Worm (Caenorhabditis elegans) whole organism, late embryonic: ENCODE measurements around the gene D1005.4.

Experiments used
- F13H6.1 ChIP-seq: sonication (generic microtip); optimal IDR thresholded peaks from 2 replicates; lab custom pipeline; 2016; ENCODE audit warnings: missing genetic modification characterization, missing compliant biosample characterization
- ceh-19 ChIP-seq: fragments of 200-800 bp; sonication (Bioruptor generic); optimal IDR thresholded peaks from 2 replicates; lab custom pipeline; 2018; ENCODE audit warnings: mild to moderate bottlenecking, missing genetic modification characterization, missing compliant biosample characterization
- ceh-22 ChIP-seq: sonication (generic microtip); optimal IDR thresholded peaks from 2 replicates; lab custom pipeline; 2017; ENCODE audit warnings: missing biosample characterization, missing genetic modification characterization
- ceh-9 ChIP-seq: sonication (generic microtip); optimal IDR thresholded peaks from 2 replicates; lab custom pipeline; 2016; ENCODE audit warnings: mild to moderate bottlenecking, missing genetic modification characterization, inconsistent platforms, missing compliant biosample characterization
- elt-4 ChIP-seq: sonication (generic microtip); optimal IDR thresholded peaks from 2 replicates; lab custom pipeline; 2016; ENCODE audit warnings: missing genetic modification characterization, missing compliant biosample characterization
- ets-4 ChIP-seq: sonication (generic microtip); optimal IDR thresholded peaks from 2 replicates; lab custom pipeline; 2016; ENCODE audit warnings: missing genetic modification characterization, missing compliant biosample characterization
- eyg-1 ChIP-seq: sonication (generic microtip); optimal IDR thresholded peaks from 2 replicates; lab custom pipeline; 2016; ENCODE audit warnings: missing genotype, missing genetic modification characterization, missing compliant biosample characterization
- fkh-10 ChIP-seq: fragments of 150-350 bp; optimal IDR thresholded peaks from 2 replicates; lab custom pipeline; 2014; ENCODE audit warnings: missing biosample characterization, missing genetic modification reagents, missing genetic modification characterization
- hlh-30 ChIP-seq: sonication (generic microtip); optimal IDR thresholded peaks from 2 replicates; lab custom pipeline; 2017; ENCODE audit warnings: antibody characterized with exemption, missing genetic modification characterization, missing compliant biosample characterization; ENCODE audit not compliant: insufficient read depth
- nfya-1 ChIP-seq: sonication (generic microtip); optimal IDR thresholded peaks from 2 replicates; lab custom pipeline; 2017; ENCODE audit warnings: missing genetic modification characterization, mild to moderate bottlenecking, missing compliant biosample characterization, antibody characterized with exemption, moderate library complexity
- odd-2 ChIP-seq: sonication (generic microtip); optimal IDR thresholded peaks from 2 replicates; lab custom pipeline; 2017; ENCODE audit warnings: antibody characterized with exemption, mild to moderate bottlenecking, missing genetic modification characterization, missing compliant biosample characterization
- syd-9 ChIP-seq: sonication (generic microtip); optimal IDR thresholded peaks from 2 replicates; lab custom pipeline; 2016; ENCODE audit warnings: mild to moderate bottlenecking, missing genetic modification characterization, moderate library complexity, missing compliant biosample characterization
- tbx-2 ChIP-seq: sonication (generic microtip); optimal IDR thresholded peaks from 2 replicates; lab custom pipeline; 2016; ENCODE audit warnings: missing genetic modification characterization, missing compliant biosample characterization

ce11 chrX:1443556-1444243 is 41.9 kb downstream of the D1005.4 start:
- no peak for TF ChIP-seq ceh-22 (tag; lab: Kevin White, UChicago)
- TF ChIP-seq eyg-1 (tag; lab: Kevin White, UChicago): no peak
- TF ChIP-seq ceh-9 (tag; lab: Kevin White, UChicago): no peak
- TF ChIP-seq ceh-19 (GFP tag; lab: Kevin White, UChicago): no peak
- no peak for TF ChIP-seq hlh-30
- no peak for TF ChIP-seq nfya-1 (tag; lab: Kevin White, UChicago)
- no peak for TF ChIP-seq syd-9
- TF ChIP-seq ets-4 (tag; lab: Kevin White, UChicago): no peak
- TF ChIP-seq elt-4 (tag; lab: Kevin White, UChicago): no peak
- TF ChIP-seq fkh-10 (GFP tag; lab: Kevin White, UChicago): no peak
- no peak for TF ChIP-seq tbx-2 (tag; lab: Kevin White, UChicago)
- no peak for TF ChIP-seq F13H6.1 (tag; lab: Kevin White, UChicago)
- TF ChIP-seq odd-2 (tag; lab: Kevin White, UChicago): no peak
